Worm (Caenorhabditis elegans): ENCODE data around the gene F23B12.1.

The F23B12.1 gene

DNA sequence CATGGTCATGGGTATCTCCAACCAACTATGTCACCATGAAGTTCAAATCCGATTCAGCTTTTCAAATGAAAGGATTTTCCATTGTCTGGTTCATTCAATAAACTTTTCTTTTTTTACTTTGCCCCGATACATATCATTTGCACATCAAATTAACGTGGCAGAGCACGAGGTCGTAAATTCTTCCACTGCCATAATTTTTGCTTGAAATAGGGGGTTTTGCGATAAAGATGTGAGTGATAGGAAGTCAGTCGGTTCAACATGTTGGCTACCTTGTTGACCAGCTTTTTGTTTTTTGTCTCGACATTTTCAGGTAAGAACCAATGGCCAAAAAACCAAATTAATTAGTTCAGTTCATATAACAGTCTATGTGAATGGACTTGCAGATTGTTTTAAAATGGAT, 47.7 kb downstream of the F23B12.1 start, which contains the start of gene clec-54:
clec-54 (plus strand) TSS at position 224 of the 400 bp plus-strand sequence.
- no peak for TF ChIP-seq ceh-2 (tag; optimal IDR thresholded peaks at IDR 0.05)
- no peak for TF ChIP-seq ceh-31 (tag; optimal IDR thresholded peaks at IDR 0.05)
- no peak for TF ChIP-seq pqm-1 (tag; optimal IDR thresholded peaks at IDR 0.05)
- TF ChIP-seq tbx-2 (tag; optimal IDR thresholded peaks at IDR 0.05): no peak
- no peak for TF ChIP-seq nhr-11 (tag; optimal IDR thresholded peaks at IDR 0.05)
- no peak for TF ChIP-seq che-1 (tag; optimal IDR thresholded peaks at IDR 0.05)
- no peak for TF ChIP-seq dmd-4 (tag; optimal IDR thresholded peaks at IDR 0.05; ENCODE audit: borderline replicate concordance)
- no peak for TF ChIP-seq pat-9 (tag; optimal IDR thresholded peaks at IDR 0.05)

- TF ChIP-seq F13H6.1 (tag; optimal IDR thresholded peaks at IDR 0.05): no peak
- no peak for TF ChIP-seq syd-9 (tag; optimal IDR thresholded peaks at IDR 0.05)
- no peak for TF ChIP-seq fax-1 (tag; optimal IDR thresholded peaks at IDR 0.05)
- no peak for TF ChIP-seq tbx-2 (tag; optimal IDR thresholded peaks at IDR 0.05)
- no peak for TF ChIP-seq elt-2 (tag; optimal IDR thresholded peaks at IDR 0.05)
- TF ChIP-seq pat-9 (tag; optimal IDR thresholded peaks at IDR 0.05): no peak
- no peak for TF ChIP-seq ceh-22 (tag; optimal IDR thresholded peaks at IDR 0.05)
- no peak for TF ChIP-seq unc-55 (GFP tag; optimal IDR thresholded peaks at IDR 0.05)
- no peak for TF ChIP-seq ahr-1 (tag; optimal IDR thresholded peaks at IDR 0.05)
- no peak for TF ChIP-seq lim-6 (tag; optimal IDR thresholded peaks at IDR 0.05)
- TF ChIP-seq ceh-24 (tag; optimal IDR thresholded peaks at IDR 0.05): no peak
- TF ChIP-seq ceh-31 (tag; optimal IDR thresholded peaks at IDR 0.05): no peak
- TF ChIP-seq K02D7.2 (tag; optimal IDR thresholded peaks at IDR 0.05): no peak
- TF ChIP-seq fkh-6 (tag; optimal IDR thresholded peaks at IDR 0.05): no peak
- TF ChIP-seq pag-3 (tag; optimal IDR thresholded peaks at IDR 0.05; ENCODE audit: borderline replicate concordance): no peak
- TF ChIP-seq sox-4 (tag; optimal IDR thresholded peaks at IDR 0.05): no peak
These were observed 50.0 kb downstream of the F23B12.1 start, which contains the start of gene clec-55 for ce11 chrV:14478979-14479378. Gene clec-55, plus strand, starts transcription at chrV:14479279.

Data from whole organism, late embryonic.